Fruit fly (Drosophila melanogaster): Measurements from ENCODE around the gene tHMG2.
A peak's percentile ranks its signal among the peaks of the same experiment; 100 is the strongest.

The tHMG2 gene

dm6 chr3R:22467939-22468571, 24.7 kb upstream of the tHMG2 start, which contains the start of the genes CG5377 and Nrx-1 (continued):
- TF ChIP-seq Doc3 (GFP tag; IDR thresholded peaks at IDR 0.05; ENCODE audit: partially characterized antibody) (no peak), CG7963 (GFP tag; IDR thresholded peaks at IDR 0.05; ENCODE audit: partially characterized antibody) (no peak), salm (tag; optimal IDR thresholded peaks at IDR 0.05) (no peak), Atf6 (GFP tag; IDR thresholded peaks at IDR 0.05) (no peak), onecut (GFP tag; IDR thresholded peaks at IDR 0.05) (no peak), ase (GFP tag; IDR thresholded peaks at IDR 0.05) (no peak), MBD-R2 (GFP tag; IDR thresholded peaks at IDR 0.05) (peak; percentile 74), Myb (GFP tag; optimal IDR thresholded peaks at IDR 0.05) (peak; percentile 53), CG18764 (GFP tag; optimal IDR thresholded peaks at IDR 0.05) (no peak), CG9727 (GFP tag; optimal IDR thresholded peaks at IDR 0.05) (no peak), CG12769 (tag; optimal IDR thresholded peaks at IDR 0.05) (no peak), pita (GFP tag; optimal IDR thresholded peaks at IDR 0.05) (no peak), PHDP (tag; optimal IDR thresholded peaks at IDR 0.05) (no peak), grau (tag; optimal IDR thresholded peaks at IDR 0.05) (no peak), jigr1 (GFP tag; IDR thresholded peaks at IDR 0.05) (no peak), CG4424 (GFP tag; optimal IDR thresholded peaks at IDR 0.05) (no peak), E2f1 (GFP tag; IDR thresholded peaks at IDR 0.05) (no peak), ash1 (GFP tag; optimal IDR thresholded peaks at IDR 0.05) (no peak), sna (GFP tag; IDR thresholded peaks at IDR 0.05; ENCODE audit: partially characterized antibody) (0 out of 2 replicates have a peak, but pooled peaks have one; percentile 17), CG43689 (GFP tag; IDR thresholded peaks at IDR 0.05) (no peak), pb (GFP tag; optimal IDR thresholded peaks at IDR 0.05) (no peak), CG34224 (GFP tag; IDR thresholded peaks at IDR 0.05; ENCODE audit: partially characterized antibody) (peak; percentile 35; the same call in 1 of the 3 replicates), br (optimal IDR thresholded peaks at IDR 0.05) (no peak), odd (GFP tag; optimal IDR thresholded peaks at IDR 0.05) (no peak), so (GFP tag; IDR thresholded peaks at IDR 0.05) (no peak), CG9609 (GFP tag; optimal IDR thresholded peaks at IDR 0.05) (no peak), Mad (GFP tag; optimal IDR thresholded peaks at IDR 0.05) (no peak), gfzf (GFP tag; optimal IDR thresholded peaks at IDR 0.05) (peak; percentile 65), CG15696 (tag; optimal IDR thresholded peaks at IDR 0.05) (no peak), pzg (GFP tag; optimal IDR thresholded peaks at IDR 0.05) (peak; percentile 43), twi (tag; optimal IDR thresholded peaks at IDR 0.05) (no peak), sr (GFP tag; IDR thresholded peaks at IDR 0.05) (no peak), slp2 (GFP tag; optimal IDR thresholded peaks at IDR 0.05) (no peak), CG18476 (GFP tag; optimal IDR thresholded peaks at IDR 0.05) (no peak), CG30431 (GFP tag; optimal IDR thresholded peaks at IDR 0.05) (no peak), Nf-YC (tag; optimal IDR thresholded peaks at IDR 0.05) (no peak), eyg (GFP tag; optimal IDR thresholded peaks at IDR 0.05) (no peak), Dll (GFP tag; IDR thresholded peaks at IDR 0.05; ENCODE audit: partially characterized antibody) (peak; percentile 45; the same call in 1 of the 4 replicates), CG11093 (GFP tag; IDR thresholded peaks at IDR 0.05) (no peak), Scr (GFP tag; IDR thresholded peaks at IDR 0.05; ENCODE audit: partially characterized antibody) (peak; percentile 24; the same call in 1 of the 2 replicates), lilli (GFP tag; optimal IDR thresholded peaks at IDR 0.05) (no peak), lmd (GFP tag; IDR thresholded peaks at IDR 0.05) (no peak), CG11695 (GFP tag; IDR thresholded peaks at IDR 0.05) (no peak), CG1603 (tag; optimal IDR thresholded peaks at IDR 0.05) (peak; percentile 27), CG10274 (GFP tag; optimal IDR thresholded peaks at IDR 0.05) (no peak), MESR4 (GFP tag; optimal IDR thresholded peaks at IDR 0.05) (no peak), CG3726 (GFP tag; IDR thresholded peaks at IDR 0.05) (no peak), CG11560 (tag; IDR thresholded peaks at IDR 0.05) (no peak), insv (GFP tag; optimal IDR thresholded peaks at IDR 0.05) (no peak), yki (optimal IDR thresholded peaks at IDR 0.05) (no peak), Trl (optimal IDR thresholded peaks at IDR 0.05) (no peak), Trl (GFP tag; optimal IDR thresholded peaks at IDR 0.05) (no peak)
